Worm (Caenorhabditis elegans) whole organism, midembryonic: ENCODE results near the gene ndx-2.

Source experiments
- T22C8.4 ChIP-seq: fragments of 200-800 bp; sonication (Bioruptor generic); IDR thresholded peaks from 2 replicates; pipeline ENCODE4 v1.3.6; 2022; ENCODE audit warnings: missing genetic modification characterization, missing compliant biosample characterization
- cog-1 ChIP-seq: sonication (generic microtip); optimal IDR thresholded peaks from 2 replicates; lab custom pipeline; 2016; ENCODE audit warnings: missing genetic modification characterization, missing compliant biosample characterization
- flt-1 ChIP-seq: fragments of 200-800 bp; sonication (Bioruptor generic); IDR thresholded peaks from 2 replicates; pipeline ENCODE4 v1.3.6; 2022; ENCODE audit warnings: missing genetic modification characterization, missing compliant biosample characterization
- klf-2 ChIP-seq: fragments of 200-800 bp; sonication (Bioruptor generic); conservative IDR thresholded peaks from 2 replicates; pipeline ENCODE4 v1.3.6; 2022; ENCODE audit warnings: missing genetic modification reagents, missing genetic modification characterization, missing compliant biosample characterization
- med-1 ChIP-seq: sonication (generic microtip); optimal IDR thresholded peaks from 2 replicates; lab custom pipeline; 2017; ENCODE audit warnings: missing genetic modification characterization, mild to moderate bottlenecking, missing compliant biosample characterization, antibody characterized with exemption, missing genetic modification reagents; ENCODE audit not compliant: insufficient read depth
- ref-1 ChIP-seq: fragments of 200-800 bp; sonication (Bioruptor generic); conservative IDR thresholded peaks from 2 replicates; pipeline ENCODE4 v1.3.6; 2022; ENCODE audit warnings: missing genetic modification reagents, missing genetic modification characterization, missing compliant biosample characterization
- tab-1 ChIP-seq: fragments of 200-800 bp; sonication (Bioruptor generic); IDR thresholded peaks from 2 replicates; pipeline ENCODE4 v1.3.6; 2022; ENCODE audit warnings: missing genetic modification characterization, missing compliant biosample characterization
- ztf-23 ChIP-seq: fragments of 200-800 bp; sonication (Bioruptor generic); IDR thresholded peaks from 2 replicates; pipeline ENCODE4 v1.3.6; 2022; ENCODE audit warnings: missing genetic modification reagents, missing genetic modification characterization, missing compliant biosample characterization
- ztf-29 ChIP-seq: fragments of 200-800 bp; sonication (Bioruptor generic); IDR thresholded peaks from 2 replicates; pipeline ENCODE4 v1.3.6; 2022; ENCODE audit warnings: missing genetic modification reagents, missing genetic modification characterization, missing compliant biosample characterization

The ndx-2 gene

ce11 chrV:2666600-2666999 lies 1.8 kb upstream of the ndx-2 start, which contains the start of gene W02G9.4:
TSS of gene W02G9.4 (plus strand) at chrV:2666900.
- no peak for TF ChIP-seq cog-1 (tag; lab: Kevin White, UChicago)
- TF ChIP-seq klf-2 (GFP tag; lab: Robert Waterston, UW), result no peak
- TF ChIP-seq med-1 (GFP tag; lab: Kevin White, UChicago), result no peak
- TF ChIP-seq ztf-29, result no peak
- no peak for TF ChIP-seq ztf-23 (GFP tag; lab: Robert Waterston, UW)
- no peak for TF ChIP-seq tab-1 (GFP tag; lab: Robert Waterston, UW)
- no peak for TF ChIP-seq T22C8.4 (GFP tag; lab: Robert Waterston, UW)
- no peak for TF ChIP-seq ref-1 (GFP tag; lab: Robert Waterston, UW)
- no peak for TF ChIP-seq flt-1 (GFP tag; lab: Robert Waterston, UW)

DNA sequence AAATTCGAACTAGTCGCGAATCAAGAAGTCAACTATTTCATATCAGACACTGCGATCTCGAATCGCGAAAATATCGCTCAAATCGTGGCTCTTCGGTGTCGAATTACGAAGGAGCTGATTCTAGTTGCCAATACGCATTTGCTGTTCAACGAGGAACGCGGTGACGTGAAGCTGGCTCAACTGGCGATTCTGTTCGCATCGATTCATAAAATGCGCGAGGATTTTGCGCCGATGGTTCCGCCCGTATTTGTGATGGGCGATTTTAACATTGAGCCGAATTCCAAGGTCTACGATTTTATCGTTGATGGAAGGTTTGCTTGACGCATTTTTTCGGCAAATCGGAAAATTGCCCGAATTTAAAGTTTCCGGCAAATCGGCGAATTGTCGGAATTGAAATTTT lies 4.3 kb downstream of the ndx-2 start:
- TF ChIP-seq klf-2 (GFP tag; lab: Robert Waterston, UW) (no peak), cog-1 (tag; lab: Kevin White, UChicago) (no peak), ztf-29 (no peak), ref-1 (GFP tag; lab: Robert Waterston, UW) (no peak), flt-1 (GFP tag; lab: Robert Waterston, UW) (no peak), med-1 (GFP tag; lab: Kevin White, UChicago) (no peak), T22C8.4 (GFP tag; lab: Robert Waterston, UW) (no peak), ztf-23 (GFP tag; lab: Robert Waterston, UW) (no peak), tab-1 (GFP tag; lab: Robert Waterston, UW) (no peak)

DNA sequence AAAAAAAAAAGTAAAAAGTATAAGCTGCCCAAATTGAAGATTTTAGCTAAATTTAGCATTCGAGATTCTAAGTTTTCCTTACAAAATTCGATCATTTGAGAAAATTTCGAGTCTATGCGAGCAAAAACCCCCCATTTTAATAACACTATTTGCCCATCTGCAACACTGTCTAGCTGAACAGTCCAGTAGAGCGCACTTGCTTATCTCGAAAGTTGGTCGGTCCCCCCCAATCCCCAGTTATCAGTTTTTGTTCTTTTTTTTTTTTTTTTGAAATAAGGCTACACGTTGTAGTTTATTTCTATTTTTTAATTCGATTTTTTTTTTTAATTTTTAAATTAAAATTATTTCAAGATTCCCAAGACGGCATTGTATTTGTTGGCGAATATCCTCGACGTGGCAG lies 7.1 kb downstream of the ndx-2 start:
- TF ChIP-seq flt-1 (GFP tag; lab: Robert Waterston, UW) (no peak), ztf-29 (no peak), ref-1 (GFP tag; lab: Robert Waterston, UW) (no peak), ztf-23 (GFP tag; lab: Robert Waterston, UW) (no peak), T22C8.4 (GFP tag; lab: Robert Waterston, UW) (no peak), med-1 (GFP tag; lab: Kevin White, UChicago) (no peak), tab-1 (GFP tag; lab: Robert Waterston, UW) (no peak), cog-1 (tag; lab: Kevin White, UChicago) (no peak), klf-2 (GFP tag; lab: Robert Waterston, UW) (no peak)

ce11 chrV:2656159-2656558 lies 8.6 kb downstream of the ndx-2 start:
- no peak for TF ChIP-seq T22C8.4 (GFP tag; lab: Robert Waterston, UW)
- TF ChIP-seq ztf-29, result no peak
- no peak for TF ChIP-seq tab-1 (GFP tag; lab: Robert Waterston, UW)
- no peak for TF ChIP-seq med-1 (GFP tag; lab: Kevin White, UChicago)
- TF ChIP-seq ztf-23 (GFP tag; lab: Robert Waterston, UW), result no peak
- no peak for TF ChIP-seq flt-1 (GFP tag; lab: Robert Waterston, UW)
- TF ChIP-seq cog-1 (tag; lab: Kevin White, UChicago), result no peak
- no peak for TF ChIP-seq ref-1 (GFP tag; lab: Robert Waterston, UW)
- TF ChIP-seq klf-2 (GFP tag; lab: Robert Waterston, UW), result no peak

DNA sequence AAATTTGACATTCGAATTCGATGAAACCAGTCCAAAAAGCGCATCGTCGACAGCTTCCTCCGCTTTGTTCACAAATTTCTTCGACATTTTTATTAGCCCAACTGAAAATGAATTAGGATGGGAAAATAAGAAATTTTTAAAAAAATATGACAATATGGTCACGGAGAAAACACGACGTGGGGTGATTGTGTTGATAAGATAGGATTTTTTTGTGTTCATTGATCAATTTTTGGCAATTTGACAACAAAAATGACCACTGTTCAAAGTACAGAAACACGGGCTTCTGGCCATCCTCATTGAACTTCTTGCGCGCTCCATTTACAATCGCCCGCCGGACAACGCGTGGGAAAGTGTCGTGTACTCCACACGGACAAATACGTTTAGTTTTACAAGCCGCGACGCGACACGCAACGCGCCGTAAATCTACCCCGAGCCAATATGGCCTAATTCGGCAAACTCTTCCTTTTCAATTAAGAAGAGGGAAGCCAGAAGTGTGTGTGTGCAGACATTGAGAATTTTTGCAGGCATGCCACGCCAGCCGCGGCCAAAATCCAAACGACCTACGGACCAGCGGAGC lies 12.2 kb downstream of the ndx-2 start, which contains the start of the genes W02H5.8 and angl-1:
W02H5.8 (minus strand) TSS at position 101 of the 577 bp plus-strand sequence.
angl-1 (plus strand) TSS at position 527 of the 577 bp plus-strand sequence.
- TF ChIP-seq ref-1 (GFP tag; lab: Robert Waterston, UW) (no peak), flt-1 (GFP tag; lab: Robert Waterston, UW) (no peak)

DNA sequence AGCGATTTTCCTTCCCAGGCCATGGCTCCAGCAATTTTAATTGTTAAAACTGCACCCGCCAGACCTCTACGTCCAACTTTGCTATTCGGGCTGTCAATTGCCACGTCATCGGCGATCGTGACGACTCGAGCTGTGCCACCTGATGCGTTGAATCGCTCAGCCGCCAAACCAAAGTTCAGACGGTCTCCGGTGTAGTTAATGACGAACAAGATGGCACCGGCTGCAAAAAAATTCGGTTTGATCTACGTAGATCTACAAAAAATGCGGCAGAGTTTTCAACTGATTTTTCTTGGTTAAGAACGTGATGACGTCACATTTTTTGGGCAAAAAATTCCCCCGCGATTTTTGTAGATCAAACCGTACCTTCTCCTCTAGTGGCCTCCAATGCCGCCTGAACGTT lies 13.8 kb downstream of the ndx-2 start:
- TF ChIP-seq tab-1 (GFP tag; lab: Robert Waterston, UW) (no peak), med-1 (GFP tag; lab: Kevin White, UChicago) (no peak), flt-1 (GFP tag; lab: Robert Waterston, UW) (no peak), ztf-29 (no peak), T22C8.4 (GFP tag; lab: Robert Waterston, UW) (no peak), cog-1 (tag; lab: Kevin White, UChicago) (no peak), ref-1 (GFP tag; lab: Robert Waterston, UW) (no peak), klf-2 (GFP tag; lab: Robert Waterston, UW) (no peak), ztf-23 (GFP tag; lab: Robert Waterston, UW) (no peak)

DNA sequence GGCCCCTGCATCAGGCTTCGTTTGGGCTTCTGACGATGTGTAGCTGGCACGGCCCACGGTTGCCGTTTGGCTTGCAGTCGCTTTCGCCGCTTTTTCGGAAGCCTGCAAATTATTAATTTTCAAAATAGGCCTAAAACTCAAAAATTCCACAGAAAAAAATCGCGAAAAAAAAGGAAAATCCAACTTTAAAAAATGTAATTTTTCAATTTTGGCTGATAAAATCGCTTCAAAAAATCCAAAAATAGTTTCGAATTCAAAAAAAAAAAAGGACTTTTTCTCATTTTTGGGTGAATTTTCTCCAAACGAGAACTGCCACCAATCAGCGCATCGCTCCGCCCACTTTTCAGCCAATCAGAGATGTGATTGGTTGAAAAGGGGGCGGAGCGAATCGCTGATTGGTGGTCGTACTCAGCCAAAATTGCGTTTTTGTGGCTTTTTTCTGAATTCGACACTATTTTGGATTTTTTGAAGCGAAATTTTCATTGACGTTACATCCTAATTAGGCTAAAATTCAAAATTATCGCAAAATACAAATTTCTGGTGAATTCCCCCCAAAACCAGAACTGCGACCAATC lies 17.5 kb downstream of the ndx-2 start:
- TF ChIP-seq ztf-29, result no peak
- TF ChIP-seq tab-1 (GFP tag; lab: Robert Waterston, UW), result no peak
- no peak for TF ChIP-seq T22C8.4 (GFP tag; lab: Robert Waterston, UW)
- TF ChIP-seq flt-1 (GFP tag; lab: Robert Waterston, UW), result no peak
- TF ChIP-seq med-1 (GFP tag; lab: Kevin White, UChicago), result no peak
- TF ChIP-seq klf-2 (GFP tag; lab: Robert Waterston, UW), result no peak
- no peak for TF ChIP-seq ref-1 (GFP tag; lab: Robert Waterston, UW)
- no peak for TF ChIP-seq cog-1 (tag; lab: Kevin White, UChicago)
- TF ChIP-seq ztf-23 (GFP tag; lab: Robert Waterston, UW), result no peak

- no peak for TF ChIP-seq ref-1 (GFP tag; lab: Robert Waterston, UW)
- no peak for TF ChIP-seq flt-1 (GFP tag; lab: Robert Waterston, UW)
- no peak for TF ChIP-seq med-1 (GFP tag; lab: Kevin White, UChicago)
- no peak for TF ChIP-seq T22C8.4 (GFP tag; lab: Robert Waterston, UW)
- TF ChIP-seq ztf-29, result no peak
- TF ChIP-seq klf-2 (GFP tag; lab: Robert Waterston, UW), result no peak
- TF ChIP-seq tab-1 (GFP tag; lab: Robert Waterston, UW), result no peak
- no peak for TF ChIP-seq ztf-23 (GFP tag; lab: Robert Waterston, UW)
Observed at ce11 chrV:2646067-2646466, 18.7 kb downstream of the ndx-2 start.

- TF ChIP-seq ztf-23 (GFP tag; lab: Robert Waterston, UW), result no peak
Observed at ce11 chrV:2639506-2639905, 25.3 kb downstream of the ndx-2 start.
